Worm (Caenorhabditis elegans) whole organism, young adult: Measurements from ENCODE around the gene F01F1.14.
A peak's percentile ranks its signal among the peaks of the same experiment; 100 is the strongest.

ENCODE experiments used
- B0261.1 ChIP-seq: sonication (generic microtip); optimal IDR thresholded peaks from 2 replicates; lab custom pipeline; 2016; ENCODE audit warnings: mild to moderate bottlenecking, missing genetic modification characterization, moderate library complexity, missing compliant biosample characterization
- B0336.3 ChIP-seq: fragments of 200-800 bp; sonication (Bioruptor generic); IDR thresholded peaks from 2 replicates; pipeline ENCODE4 v1.3.6; 2022; ENCODE audit warnings: missing genetic modification characterization, missing compliant biosample characterization
- C06A6.2 ChIP-seq: fragments of 200-800 bp; sonication (Bioruptor generic); conservative IDR thresholded peaks from 2 replicates; pipeline ENCODE4 v1.3.6; 2022; ENCODE audit warnings: missing genetic modification characterization, missing compliant biosample characterization
- F49E8.2 ChIP-seq: sonication (generic microtip); optimal IDR thresholded peaks from 3 replicates; lab custom pipeline; 2017; ENCODE audit warnings: missing genetic modification characterization, mild to moderate bottlenecking, missing compliant biosample characterization, antibody characterized with exemption, moderate library complexity; ENCODE audit not compliant: insufficient read depth
- T26A5.8 ChIP-seq: sonication (generic microtip); optimal IDR thresholded peaks from 2 replicates; lab custom pipeline; 2016; ENCODE audit warnings: missing genetic modification characterization, missing compliant biosample characterization
- Y53F4B.3 ChIP-seq: fragments of 200-800 bp; sonication (Bioruptor generic); IDR thresholded peaks from 2 replicates; pipeline ENCODE4 v1.3.6; 2022; ENCODE audit warnings: missing genetic modification reagents, missing genetic modification characterization, missing compliant biosample characterization
- Y56A3A.18 ChIP-seq: fragments of 200-800 bp; sonication (Bioruptor generic); IDR thresholded peaks from 2 replicates; pipeline ENCODE4 v1.3.6; 2022; ENCODE audit warnings: missing genetic modification reagents, missing genetic modification characterization, missing compliant biosample characterization
- Y95B8A.8 ChIP-seq: fragments of 200-800 bp; sonication (Bioruptor generic); IDR thresholded peaks from 2 replicates; pipeline ENCODE4 v1.3.6; 2022; ENCODE audit warnings: missing genetic modification reagents, missing genetic modification characterization, missing compliant biosample characterization
- ZK185.1 ChIP-seq: sonication (generic microtip); optimal IDR thresholded peaks from 2 replicates; lab custom pipeline; 2016; ENCODE audit warnings: mild to moderate bottlenecking, missing genetic modification characterization, missing compliant biosample characterization; ENCODE audit not compliant: poor library complexity, severe bottlenecking
- akir-1 ChIP-seq: fragments of 200-800 bp; sonication (Bioruptor generic); optimal IDR thresholded peaks from 2 replicates; lab custom pipeline; 2018; ENCODE audit warnings: mild to moderate bottlenecking, missing genetic modification characterization, moderate library complexity, missing compliant biosample characterization
- ama-1 ChIP-seq, 3 experiments: fragments of 150-350 bp in 1 of 3; sonication (generic microtip) in 2 of 3; optimal IDR thresholded peaks; 2 replicates each; lab custom pipeline; 2014 to 2018; ENCODE audit warnings: missing biosample characterization in 2 of 3, missing genetic modification characterization in 2 of 3, missing genetic modification reagents in 2 of 3
- aptf-2 ChIP-seq: fragments of 200-800 bp; sonication (Bioruptor generic); conservative IDR thresholded peaks from 2 replicates; pipeline ENCODE4 v1.3.6; 2022; ENCODE audit warnings: missing genetic modification reagents, missing genetic modification characterization, missing compliant biosample characterization
- aptf-3 ChIP-seq: fragments of 200-800 bp; sonication (Bioruptor generic); IDR thresholded peaks from 2 replicates; pipeline ENCODE4 v1.3.6; 2022; ENCODE audit warnings: missing genetic modification characterization, missing compliant biosample characterization
- athp-1 ChIP-seq: sonication (generic microtip); optimal IDR thresholded peaks from 2 replicates; lab custom pipeline; 2017; ENCODE audit warnings: mild to moderate bottlenecking, missing genetic modification characterization, missing compliant biosample characterization
- attf-5 ChIP-seq: fragments of 200-800 bp; sonication (Bioruptor generic); optimal IDR thresholded peaks from 2 replicates; lab custom pipeline; 2018; ENCODE audit warnings: mild to moderate bottlenecking, missing genetic modification characterization, missing compliant biosample characterization
- bed-1 ChIP-seq: fragments of 200-800 bp; sonication (Bioruptor generic); IDR thresholded peaks from 2 replicates; pipeline ENCODE4 v1.3.6; 2022; ENCODE audit warnings: missing genetic modification reagents, missing genetic modification characterization, missing compliant biosample characterization
- ceh-100 ChIP-seq: fragments of 200-800 bp; sonication (Bioruptor generic); IDR thresholded peaks from 2 replicates; pipeline ENCODE4 v1.3.6; 2022; ENCODE audit warnings: missing genetic modification reagents, missing genetic modification characterization, missing compliant biosample characterization
- die-1 ChIP-seq: sonication (generic microtip); optimal IDR thresholded peaks from 2 replicates; lab custom pipeline; 2016; ENCODE audit warnings: missing genotype, mild to moderate bottlenecking, missing genetic modification characterization, missing compliant biosample characterization
- dox-1 ChIP-seq: fragments of 200-800 bp; sonication (Bioruptor generic); IDR thresholded peaks from 2 replicates; pipeline ENCODE4 v1.3.6; 2022; ENCODE audit warnings: missing genetic modification reagents, missing genetic modification characterization, missing compliant biosample characterization
- dpff-1 ChIP-seq: sonication (generic microtip); optimal IDR thresholded peaks from 2 replicates; lab custom pipeline; 2017; ENCODE audit warnings: mild to moderate bottlenecking, missing genetic modification characterization, missing compliant biosample characterization
- efl-1 ChIP-seq: fragments of 150-350 bp; optimal IDR thresholded peaks from 2 replicates; lab custom pipeline; 2014; ENCODE audit warnings: missing biosample characterization, missing genetic modification reagents, missing genetic modification characterization
- egrh-3 ChIP-seq: fragments of 200-800 bp; sonication (Bioruptor generic); IDR thresholded peaks from 2 replicates; pipeline ENCODE4 v1.3.6; 2022; ENCODE audit warnings: missing genetic modification reagents, missing genetic modification characterization, missing compliant biosample characterization
- ekl-4 ChIP-seq: fragments of 200-800 bp; sonication (Bioruptor generic); IDR thresholded peaks from 2 replicates; pipeline ENCODE4 v1.3.6; 2022; ENCODE audit warnings: missing genetic modification reagents, missing genetic modification characterization, missing compliant biosample characterization
- gei-17 ChIP-seq: fragments of 200-800 bp; sonication (Bioruptor generic); optimal IDR thresholded peaks from 2 replicates; lab custom pipeline; 2018; ENCODE audit warnings: mild to moderate bottlenecking, missing genetic modification characterization, missing compliant biosample characterization
- hlh-26 ChIP-seq: fragments of 200-800 bp; sonication (Bioruptor generic); conservative IDR thresholded peaks from 2 replicates; pipeline ENCODE4 v1.3.6; 2022; ENCODE audit warnings: missing genetic modification reagents, missing genetic modification characterization, missing compliant biosample characterization
- lag-1 ChIP-seq: fragments of 200-800 bp; sonication (Bioruptor generic); IDR thresholded peaks from 2 replicates; pipeline ENCODE4 v1.3.6; 2022; ENCODE audit warnings: missing genetic modification reagents, missing genetic modification characterization, missing compliant biosample characterization
- lin-40 ChIP-seq: sonication (generic microtip); optimal IDR thresholded peaks from 2 replicates; lab custom pipeline; 2016; ENCODE audit warnings: missing genetic modification characterization, mild to moderate bottlenecking, missing compliant biosample characterization, missing genotype, missing genetic modification reagents
- lin-54 ChIP-seq: fragments of 200-800 bp; sonication (Bioruptor generic); optimal IDR thresholded peaks from 2 replicates; lab custom pipeline; 2018; ENCODE audit warnings: mild to moderate bottlenecking, missing genetic modification characterization, missing compliant biosample characterization
- lsl-1 ChIP-seq: fragments of 200-800 bp; sonication (Bioruptor generic); optimal IDR thresholded peaks from 2 replicates; lab custom pipeline; 2018; ENCODE audit warnings: mild to moderate bottlenecking, missing genetic modification characterization, moderate library complexity, missing compliant biosample characterization
- madf-3 ChIP-seq: fragments of 200-800 bp; sonication (Bioruptor generic); IDR thresholded peaks from 2 replicates; pipeline ENCODE4 v1.3.6; 2022; ENCODE audit warnings: missing genetic modification reagents, missing genetic modification characterization, missing compliant biosample characterization
- mel-28 ChIP-seq: sonication (generic microtip); optimal IDR thresholded peaks from 2 replicates; lab custom pipeline; 2016; ENCODE audit warnings: borderline replicate concordance, mild to moderate bottlenecking, missing genetic modification characterization, missing compliant biosample characterization
- nfya-1 ChIP-seq: sonication (generic microtip); optimal IDR thresholded peaks from 2 replicates; lab custom pipeline; 2017; ENCODE audit warnings: antibody characterized with exemption, missing compliant biosample characterization, missing genetic modification characterization, borderline replicate concordance; ENCODE audit not compliant: insufficient read depth
- nfya-2 ChIP-seq: fragments of 200-800 bp; sonication (Bioruptor generic); IDR thresholded peaks from 2 replicates; pipeline ENCODE4 v1.3.6; 2022; ENCODE audit warnings: missing genetic modification reagents, missing genetic modification characterization, missing compliant biosample characterization
- nhr-27 ChIP-seq: fragments of 200-800 bp; sonication (Bioruptor generic); optimal IDR thresholded peaks from 2 replicates; lab custom pipeline; 2018; ENCODE audit warnings: mild to moderate bottlenecking, missing genetic modification characterization, moderate library complexity, missing compliant biosample characterization
- nhr-90 ChIP-seq: sonication (generic microtip); optimal IDR thresholded peaks from 2 replicates; lab custom pipeline; 2016; ENCODE audit warnings: missing genotype, mild to moderate bottlenecking, missing genetic modification characterization, missing compliant biosample characterization
- rpc-1 ChIP-seq, 2 experiments: fragments of 150-350 bp in 1 of 2; sonication (generic microtip) in 1 of 2; optimal IDR thresholded peaks; 2 replicates each; lab custom pipeline; 2014 to 2018; ENCODE audit warnings: missing biosample characterization in 1 of 2, missing genetic modification characterization in 1 of 2, missing genetic modification reagents in 1 of 2, missing genotype in 1 of 2
- snpc-4 ChIP-seq, 5 experiments: fragments of 150-350 bp in 1 of 5; sonication (generic microtip) in 4 of 5; optimal IDR thresholded peaks; 2 replicates each; lab custom pipeline; 2014 to 2018; ENCODE audit warnings: missing genetic modification characterization in 5 of 5, missing biosample characterization in 3 of 5, antibody characterized with exemption in 2 of 5, mild to moderate bottlenecking in 2 of 5, missing compliant biosample characterization in 2 of 5, missing genotype in 2 of 5, moderate library complexity in 2 of 5, missing genetic modification reagents in 1 of 5
- tbp1 ChIP-seq: fragments of 200-800 bp; sonication (Bioruptor generic); optimal IDR thresholded peaks from 2 replicates; lab custom pipeline; 2018; ENCODE audit warnings: mild to moderate bottlenecking, missing genetic modification characterization, missing compliant biosample characterization
- xnd-1 ChIP-seq: sonication (generic microtip); optimal IDR thresholded peaks from 2 replicates; lab custom pipeline; 2016; ENCODE audit warnings: missing genotype, missing genetic modification reagents, missing genetic modification characterization, missing compliant biosample characterization
- zfh-2 ChIP-seq: fragments of 200-800 bp; sonication (Bioruptor generic); conservative IDR thresholded peaks from 2 replicates; pipeline ENCODE4 v1.3.6; 2022; ENCODE audit warnings: missing genetic modification reagents, missing genetic modification characterization, missing compliant biosample characterization
- zim-3 ChIP-seq: sonication (generic microtip); optimal IDR thresholded peaks from 2 replicates; lab custom pipeline; 2017; ENCODE audit warnings: mild to moderate bottlenecking, missing genetic modification characterization, moderate library complexity, missing compliant biosample characterization
- ztf-18 ChIP-seq: sonication (generic microtip); optimal IDR thresholded peaks from 2 replicates; lab custom pipeline; 2016; ENCODE audit warnings: missing genotype, mild to moderate bottlenecking, missing genetic modification characterization, missing compliant biosample characterization
- ztf-26 ChIP-seq: sonication (generic microtip); optimal IDR thresholded peaks from 2 replicates; lab custom pipeline; 2017; ENCODE audit warnings: missing genetic modification characterization, missing compliant biosample characterization
- ztf-3 ChIP-seq: fragments of 200-800 bp; sonication (Bioruptor generic); optimal IDR thresholded peaks from 2 replicates; lab custom pipeline; 2018; ENCODE audit warnings: mild to moderate bottlenecking, missing genetic modification characterization, missing compliant biosample characterization
- ztf-6 ChIP-seq: fragments of 200-800 bp; sonication (Bioruptor generic); IDR thresholded peaks from 2 replicates; pipeline ENCODE4 v1.3.6; 2022; ENCODE audit warnings: missing genetic modification reagents, missing genetic modification characterization, missing compliant biosample characterization

The F01F1.14 gene

DNA sequence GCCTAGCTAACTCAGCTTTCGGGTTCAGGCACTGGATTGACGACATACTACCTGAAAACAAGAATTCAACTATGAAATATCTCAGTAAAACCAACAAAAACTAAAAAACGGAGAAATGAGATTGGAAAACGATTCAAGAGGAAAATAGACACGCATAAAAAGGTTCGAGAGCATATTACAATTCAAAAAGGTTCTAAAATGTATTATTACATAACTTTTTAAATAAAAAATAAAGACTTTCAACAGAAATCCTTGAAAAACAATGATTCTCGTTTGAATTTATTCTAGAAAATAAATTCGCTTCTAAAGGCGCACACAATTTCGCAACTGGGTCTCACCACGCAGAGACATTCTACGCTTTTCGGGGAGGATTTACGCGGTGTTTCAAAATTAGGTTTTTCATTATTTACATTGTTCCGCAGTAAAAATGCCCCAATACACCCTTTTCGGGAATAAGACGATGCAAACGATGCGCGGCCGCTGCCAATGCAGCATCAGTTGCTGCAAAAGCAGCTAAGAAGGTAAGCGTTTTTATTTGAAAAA, 27.0 kb downstream of the F01F1.14 start, which contains the start of the genes cct-6 and alh-9 (continued):
- TF ChIP-seq efl-1 (GFP tag; lab: Kevin White, UChicago), result peak; percentile 70
- TF ChIP-seq aptf-2 (GFP tag; lab: Robert Waterston, UW), result no peak
- TF ChIP-seq zfh-2 (GFP tag; lab: Robert Waterston, UW), result no peak

DNA sequence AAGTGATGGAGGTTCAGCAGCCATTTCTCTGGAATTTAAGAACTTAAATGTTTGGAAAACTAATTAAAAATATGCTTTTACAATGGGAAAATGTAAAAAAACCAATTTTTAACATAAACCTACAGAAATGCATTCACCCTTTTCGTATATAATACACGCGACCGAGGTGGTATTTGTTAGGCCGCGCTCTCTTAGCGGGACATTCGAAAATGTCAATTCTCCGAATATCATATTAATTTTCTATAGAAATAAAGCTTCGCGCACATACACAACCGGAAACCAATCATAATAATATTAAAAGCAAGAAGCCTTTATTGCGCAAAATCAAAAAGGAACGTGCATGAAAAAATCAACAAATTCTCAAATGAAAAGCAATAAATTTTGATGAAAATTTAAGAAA, 29.5 kb downstream of the F01F1.14 start, which contains the start of gene ddx-23:
TSS of gene ddx-23 (minus strand) at position 30 of the 400 bp plus-strand sequence.
- TF ChIP-seq lin-40 (tag; lab: Kevin White, UChicago) (peak; percentile 9), hlh-26 (GFP tag; lab: Robert Waterston, UW) (no peak), B0336.3 (GFP tag; lab: Robert Waterston, UW) (peak; percentile 40; the same call in 1 of the 2 replicates), Y53F4B.3 (GFP tag; lab: Robert Waterston, UW) (no peak), nhr-27 (tag; lab: Kevin White, UChicago) (no peak), snpc-4 (GFP tag; optimal IDR thresholded peaks at IDR 0.05; lab: Kevin White, UChicago) (no peak), snpc-4 (tag; optimal IDR thresholded peaks at IDR 0.05; lab: Kevin White, UChicago) (peak in 2 of 4 experiments; percentile 40 to 45), nfya-1 (tag; lab: Kevin White, UChicago) (no peak), ztf-26 (no peak), Y95B8A.8 (GFP tag; lab: Robert Waterston, UW) (0 out of 2 replicates have a peak, but pooled peaks have one; percentile 65), attf-5 (peak; percentile 9), F49E8.2 (tag; lab: Kevin White, UChicago) (peak; percentile 30), Y56A3A.18 (GFP tag; lab: Robert Waterston, UW) (0 out of 2 replicates have a peak, but pooled peaks have one; percentile 65), die-1 (tag; lab: Kevin White, UChicago) (no peak), dpff-1 (no peak), ceh-100 (GFP tag; lab: Robert Waterston, UW) (no peak), bed-1 (peak; percentile 29; the same call in 1 of the 2 replicates), gei-17 (GFP tag; lab: Kevin White, UChicago) (peak; percentile 12), B0261.1 (tag; lab: Kevin White, UChicago) (no peak), ama-1 (optimal IDR thresholded peaks at IDR 0.05; lab: Kevin White, UChicago) (peak; percentile 23), ama-1 (GFP tag; optimal IDR thresholded peaks at IDR 0.05; lab: Kevin White, UChicago) (peak; percentile 14 to 53), xnd-1 (tag; lab: Kevin White, UChicago) (peak; percentile 38), aptf-3 (GFP tag; lab: Robert Waterston, UW) (0 out of 2 replicates have a peak, but pooled peaks have one; percentile 51), mel-28 (no peak), zim-3 (tag; lab: Kevin White, UChicago) (no peak), nfya-2 (GFP tag; lab: Robert Waterston, UW) (no peak), akir-1 (GFP tag; lab: Kevin White, UChicago) (no peak), C06A6.2 (GFP tag; lab: Robert Waterston, UW) (no peak), lsl-1 (peak; percentile 37), ekl-4 (GFP tag; lab: Robert Waterston, UW) (no peak), rpc-1 (optimal IDR thresholded peaks at IDR 0.05; lab: Kevin White, UChicago) (no peak), rpc-1 (tag; optimal IDR thresholded peaks at IDR 0.05; lab: Kevin White, UChicago) (no peak), dox-1 (GFP tag; lab: Robert Waterston, UW) (no peak), ztf-3 (GFP tag; lab: Kevin White, UChicago) (no peak), madf-3 (GFP tag; lab: Robert Waterston, UW) (no peak), T26A5.8 (tag; lab: Kevin White, UChicago) (no peak), ztf-18 (peak; percentile 15), ZK185.1 (tag; lab: Kevin White, UChicago) (peak; percentile 57), nhr-90 (tag; lab: Kevin White, UChicago) (peak; percentile 27), tbp1 (GFP tag; lab: Kevin White, UChicago) (peak; percentile 45), ztf-6 (GFP tag; lab: Robert Waterston, UW) (no peak), lag-1 (GFP tag; lab: Robert Waterston, UW) (no peak), athp-1 (tag; lab: Kevin White, UChicago) (peak; percentile 19), lin-54 (GFP tag; lab: Kevin White, UChicago) (peak; percentile 35), egrh-3 (no peak)
